Worm (Caenorhabditis elegans) whole organism, L4/young adult: ENCODE results near the gene nspe-2.
"Not testable (repeated sequence)": the region's sequence is repeated elsewhere in the genome, so short reads cannot be mapped to it uniquely, and the experiment has no call there.

Source experiments
- dao-5 ChIP-seq: sonication (generic microtip); optimal IDR thresholded peaks from 2 replicates; lab custom pipeline; 2016; ENCODE audit warnings: missing genotype, missing genetic modification characterization, moderate library complexity, missing compliant biosample characterization
- him-1 ChIP-seq: sonication (generic microtip); optimal IDR thresholded peaks from 2 replicates; lab custom pipeline; 2016; ENCODE audit warnings: missing genotype, missing genetic modification reagents, missing genetic modification characterization, missing compliant biosample characterization

DNA sequence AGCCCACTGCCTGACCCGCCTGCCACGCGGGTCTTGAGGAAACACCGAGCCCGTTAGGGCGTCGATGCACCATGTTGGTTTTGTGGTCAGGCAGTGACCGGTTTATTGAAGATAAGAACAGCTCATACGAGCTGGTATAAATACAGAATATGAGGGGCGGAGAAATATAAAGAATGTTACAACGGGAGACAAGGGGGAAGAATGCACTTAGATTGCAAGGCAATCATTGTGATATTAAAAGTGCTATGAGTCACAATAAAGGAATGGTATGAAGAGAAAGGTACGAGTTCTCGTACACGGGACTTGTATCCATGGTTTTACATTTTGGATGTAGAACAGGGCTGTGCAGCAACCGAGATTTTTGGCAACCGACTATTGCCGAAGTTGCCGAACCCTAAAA lies 5.2 kb upstream of the nspe-2 start, which contains the start of gene Y38E10A.14:
- not testable (repeated sequence) for TF ChIP-seq dao-5; him-1 (tag; lab: Kevin White, UChicago)
